Worm (Caenorhabditis elegans): Measurements from ENCODE around the gene chts-1.

Gene chts-1

DNA sequence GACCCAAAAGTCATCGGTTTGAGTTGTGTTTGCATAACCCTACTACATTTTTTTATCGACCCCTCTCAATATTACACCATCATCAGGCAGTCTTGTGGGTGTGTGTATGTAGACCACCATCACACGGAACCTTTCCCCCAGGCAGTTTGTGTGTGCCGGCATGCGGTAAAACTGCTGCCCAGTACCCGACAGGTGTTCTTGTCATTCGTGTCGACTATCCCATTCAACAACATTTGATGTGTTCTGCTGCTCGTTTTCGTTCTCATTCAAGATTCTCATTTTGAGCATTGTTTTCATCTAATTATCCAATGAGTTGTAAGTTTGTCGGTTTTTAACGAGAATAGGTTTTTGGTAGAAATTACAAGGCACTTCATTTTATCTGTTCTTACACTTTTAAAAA is 3.1 kb upstream of the chts-1 start:
- TF ChIP-seq daf-16 (GFP tag; optimal IDR thresholded peaks at IDR 0.05) (peak in 1 of 2 experiments; percentile 74), daf-16 (tag; optimal IDR thresholded peaks at IDR 0.05) (no peak), pqm-1 (tag; optimal IDR thresholded peaks at IDR 0.05) (no peak), hlh-30 (tag; optimal IDR thresholded peaks at IDR 0.05; ENCODE audit: insufficient read depth) (peak; percentile 20), unc-62 (GFP tag; optimal IDR thresholded peaks at IDR 0.05 in 1 of 2) (no peak), unc-62 (tag; optimal IDR thresholded peaks at IDR 0.05) (no peak), hlh-11 (tag; optimal IDR thresholded peaks at IDR 0.05) (peak; percentile 44)

DNA sequence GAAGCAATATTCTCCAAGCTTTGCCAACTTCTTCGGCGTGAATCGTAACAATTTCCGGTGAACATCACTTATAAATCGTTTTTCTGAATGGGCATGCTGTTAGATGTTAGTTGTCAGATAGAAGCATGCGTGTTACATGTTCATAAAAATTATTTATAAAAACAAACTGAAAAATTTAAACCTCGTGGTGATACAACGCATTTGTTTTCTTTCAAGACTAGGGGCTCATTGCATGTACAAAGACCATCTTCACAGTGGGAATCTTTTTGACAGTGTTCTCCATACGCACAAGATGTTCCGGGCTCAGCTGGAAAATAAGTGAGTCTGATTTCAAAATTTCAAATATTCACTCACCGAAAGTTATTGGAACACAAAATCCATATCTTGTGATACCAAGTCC is 6.8 kb downstream of the chts-1 start:
- peak in 1 of 2 experiments; percentile 65 for TF ChIP-seq unc-62 (GFP tag; optimal IDR thresholded peaks at IDR 0.05 in 1 of 2)
- TF ChIP-seq unc-62 (tag; optimal IDR thresholded peaks at IDR 0.05) = no peak
- no peak for TF ChIP-seq nhr-28 (tag; optimal IDR thresholded peaks at IDR 0.05)

DNA sequence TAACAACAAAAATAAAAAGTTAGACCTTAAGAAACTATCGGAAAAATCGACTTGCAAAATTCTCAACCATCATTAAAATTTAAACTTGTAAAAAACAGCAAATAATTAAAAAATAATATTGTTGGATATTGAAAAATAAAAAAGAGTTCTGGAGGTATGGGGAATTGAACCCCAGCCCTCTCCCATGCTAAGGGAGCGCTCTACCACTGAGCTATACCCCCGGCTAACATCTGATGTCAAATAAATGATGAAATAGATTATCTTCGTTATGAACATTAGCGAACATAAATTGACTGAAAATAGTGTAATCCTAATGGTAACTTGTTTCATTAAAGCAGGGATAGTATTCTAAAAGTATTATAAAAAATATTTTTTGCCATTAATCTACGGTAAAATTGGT is 12.3 kb downstream of the chts-1 start:
- TF ChIP-seq Y48G9A.11 (GFP tag; IDR thresholded peaks at IDR 0.05) = 0 out of 2 replicates have a peak, but pooled peaks have one; percentile 20
- TF ChIP-seq daf-19 (GFP tag; conservative IDR thresholded peaks at IDR 0.05) = 0 out of 2 replicates have a peak, but pooled peaks have one; percentile 64
- TF ChIP-seq zip-2 (tag; optimal IDR thresholded peaks at IDR 0.05) = no peak
- TF ChIP-seq nhr-25 (tag; optimal IDR thresholded peaks at IDR 0.05; ENCODE audit: borderline replicate concordance, insufficient read depth) = no peak
- no peak for TF ChIP-seq dmd-8 (GFP tag; IDR thresholded peaks at IDR 0.05)
- 0 out of 2 replicates have a peak, but pooled peaks have one; percentile 27 for TF ChIP-seq zip-11 (GFP tag; IDR thresholded peaks at IDR 0.05)
- no peak for TF ChIP-seq fkh-10 (GFP tag; optimal IDR thresholded peaks at IDR 0.05)
- no peak for TF ChIP-seq hlh-11 (tag; optimal IDR thresholded peaks at IDR 0.05)
- TF ChIP-seq ama-1 (optimal IDR thresholded peaks at IDR 0.05) = no peak
- TF ChIP-seq hmg-1.1 (GFP tag; IDR thresholded peaks at IDR 0.05) = no peak
- TF ChIP-seq D1046.2 (GFP tag; IDR thresholded peaks at IDR 0.05) = no peak
- TF ChIP-seq F10B5.3 (tag; optimal IDR thresholded peaks at IDR 0.05) = no peak
- no peak for TF ChIP-seq lin-39 (tag; optimal IDR thresholded peaks at IDR 0.05)
- 0 out of 2 replicates have a peak, but pooled peaks have one; percentile 59 for TF ChIP-seq Y105C5A.15 (GFP tag; IDR thresholded peaks at IDR 0.05)
- no peak for TF ChIP-seq ceh-82 (tag; optimal IDR thresholded peaks at IDR 0.05)
- no peak for TF ChIP-seq zfp-2 (tag; optimal IDR thresholded peaks at IDR 0.05)
- TF ChIP-seq ztf-11 (tag; optimal IDR thresholded peaks at IDR 0.05) = no peak
- TF ChIP-seq set-16 (GFP tag; IDR thresholded peaks at IDR 0.05) = no peak
- no peak for TF ChIP-seq nhr-102 (tag; optimal IDR thresholded peaks at IDR 0.05)
- no peak for TF ChIP-seq aly-2 (tag; optimal IDR thresholded peaks at IDR 0.05)
- no peak for TF ChIP-seq jun-1 (tag; optimal IDR thresholded peaks at IDR 0.05)
- TF ChIP-seq ctbp-1 (GFP tag; IDR thresholded peaks at IDR 0.05) = no peak
- TF ChIP-seq dmd-6 (GFP tag; IDR thresholded peaks at IDR 0.05) = no peak
- no peak for TF ChIP-seq ceh-44 (GFP tag; IDR thresholded peaks at IDR 0.05)
- TF ChIP-seq pqm-1 (tag; optimal IDR thresholded peaks at IDR 0.05) = no peak
- no peak for TF ChIP-seq nhr-11 (tag; optimal IDR thresholded peaks at IDR 0.05)
- TF ChIP-seq attf-4 (tag; optimal IDR thresholded peaks at IDR 0.05) = no peak
- TF ChIP-seq arid-1 (GFP tag; conservative IDR thresholded peaks at IDR 0.05) = peak; percentile 62; the same call in 1 of the 2 replicates
- TF ChIP-seq ZK337.2 (GFP tag; IDR thresholded peaks at IDR 0.05) = no peak
- TF ChIP-seq egl-27 (tag; optimal IDR thresholded peaks at IDR 0.05) = no peak
- no peak for TF ChIP-seq unc-39 (tag; optimal IDR thresholded peaks at IDR 0.05)
- TF ChIP-seq lir-3 (tag; optimal IDR thresholded peaks at IDR 0.05) = no peak
- no peak for TF ChIP-seq ces-1 (GFP tag; optimal IDR thresholded peaks at IDR 0.05)
- TF ChIP-seq Y75B8A.6 (GFP tag; IDR thresholded peaks at IDR 0.05) = 0 out of 2 replicates have a peak, but pooled peaks have one; percentile 32
- no peak for TF ChIP-seq mxl-3 (GFP tag; optimal IDR thresholded peaks at IDR 0.05)
- no peak for TF ChIP-seq nhr-237 (tag; optimal IDR thresholded peaks at IDR 0.05)
- no peak for TF ChIP-seq daf-8 (GFP tag; IDR thresholded peaks at IDR 0.05)
- peak; percentile 55 for TF ChIP-seq aha-1 (tag)
- peak; percentile 16 for TF ChIP-seq F49E8.2 (tag; optimal IDR thresholded peaks at IDR 0.05; ENCODE audit: borderline replicate concordance)
- no peak for TF ChIP-seq nhr-76 (tag; optimal IDR thresholded peaks at IDR 0.05)
- peak; percentile 42 for TF ChIP-seq mes-2 (tag; optimal IDR thresholded peaks at IDR 0.05; ENCODE audit: poor library complexity, severe bottlenecking)
- no peak for TF ChIP-seq nhr-28 (tag; optimal IDR thresholded peaks at IDR 0.05)
- no peak for TF ChIP-seq gei-8 (GFP tag; optimal IDR thresholded peaks at IDR 0.05)
- no peak for TF ChIP-seq rbr-2 (tag; optimal IDR thresholded peaks at IDR 0.05)

Data from whole organism, L4 larva.